Fruit fly (Drosophila melanogaster): ENCODE data around the gene Strump.

DNA sequence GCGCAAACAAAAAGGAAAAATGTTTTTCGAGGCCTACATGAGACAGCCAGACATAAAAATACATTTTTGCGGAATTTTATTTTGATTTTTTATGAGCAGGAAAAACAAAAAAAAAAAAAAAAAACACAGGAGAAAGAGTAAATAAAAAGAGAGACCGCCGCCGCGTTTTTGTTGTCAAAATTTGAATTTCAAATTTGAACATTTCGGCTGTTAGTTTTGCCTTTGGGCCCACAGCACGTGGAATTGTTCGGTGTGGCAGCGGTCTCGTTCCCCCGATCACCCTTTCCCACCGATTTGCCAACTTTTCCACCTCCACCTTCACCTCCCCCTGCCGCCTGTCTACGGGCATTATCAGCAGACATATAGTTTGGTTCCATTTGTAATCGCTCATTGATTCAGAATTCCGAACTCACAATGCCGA lies 35.0 kb downstream of the Strump start:
- TF ChIP-seq CG8478 (optimal IDR thresholded peaks at IDR 0.05) (no peak), CTCF (optimal IDR thresholded peaks at IDR 0.05) (no peak)

Data from S2 (cell line).